Worm (Caenorhabditis elegans) whole organism, young adult: ENCODE results near the gene copd-1.

Experiments used
- efl-1 ChIP-seq: fragments of 150-350 bp; optimal IDR thresholded peaks from 2 replicates; lab custom pipeline; 2014; ENCODE audit warnings: missing biosample characterization, missing genetic modification reagents, missing genetic modification characterization
- egl-18 ChIP-seq: fragments of 200-800 bp; sonication (Bioruptor generic); IDR thresholded peaks from 2 replicates; pipeline ENCODE4 v1.3.6; 2022; ENCODE audit warnings: missing genetic modification reagents, missing genetic modification characterization, missing compliant biosample characterization
- let-607 ChIP-seq, 2 experiments: fragments of 200-800 bp in 1 of 2; sonication (Bioruptor generic) in 1 of 2; sonication (generic microtip) in 1 of 2; optimal IDR thresholded peaks; 2 replicates each; lab custom pipeline; 2016 to 2018; ENCODE audit warnings: mild to moderate bottlenecking in 2 of 2, missing compliant biosample characterization in 2 of 2, missing genetic modification characterization in 2 of 2, moderate library complexity in 2 of 2, missing genotype in 1 of 2
- sea-2 ChIP-seq: fragments of 200-800 bp; sonication (Bioruptor generic); IDR thresholded peaks from 2 replicates; pipeline ENCODE4 v1.3.6; 2022; ENCODE audit warnings: missing genetic modification characterization, missing compliant biosample characterization

DNA sequence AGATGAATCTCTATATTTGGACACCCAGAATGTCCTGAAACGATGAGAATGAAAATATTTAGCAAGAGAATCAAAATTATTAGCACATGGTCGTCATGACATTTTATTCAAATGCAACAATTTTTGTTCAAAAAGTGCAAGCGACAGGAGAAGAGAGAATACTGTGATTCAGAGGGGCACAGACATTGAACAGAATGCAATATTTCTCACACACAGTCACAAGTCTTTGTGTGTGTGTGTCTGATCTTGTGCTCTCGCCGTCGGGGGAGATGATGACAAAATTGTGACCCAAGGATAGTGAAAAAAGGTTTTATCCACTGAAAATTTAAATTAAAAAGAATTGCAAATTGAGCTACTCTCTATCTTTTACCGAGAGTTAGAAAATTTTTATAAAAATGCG, 21.6 kb downstream of the copd-1 start:
- TF ChIP-seq let-607 (tag; optimal IDR thresholded peaks at IDR 0.05; lab: Kevin White, UChicago) (no peak), efl-1 (GFP tag; lab: Kevin White, UChicago) (no peak), egl-18 (GFP tag; lab: Robert Waterston, UW) (no peak), sea-2 (no peak)
